Fruit fly (Drosophila melanogaster): ENCODE data around the gene CG4928.

The CG4928 gene

DNA sequence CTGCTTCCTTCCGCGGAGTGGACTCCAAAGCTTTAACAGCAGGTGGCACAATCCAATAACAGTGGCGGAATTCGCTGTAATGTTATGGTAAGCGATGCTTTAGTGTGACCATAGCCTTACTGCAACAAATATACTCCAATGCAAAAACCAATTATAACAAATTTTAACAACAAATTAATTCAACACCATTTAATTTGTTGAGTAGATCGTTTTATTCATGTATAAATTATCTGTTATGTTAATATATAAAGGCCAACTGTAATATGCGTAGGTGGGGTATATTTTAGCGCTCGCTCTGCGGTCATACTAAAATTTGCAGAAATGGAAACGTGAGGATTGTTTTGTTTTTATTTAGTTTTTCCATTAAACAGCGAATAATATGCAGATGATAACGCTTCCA lies 28.7 kb upstream of the CG4928 start, which contains the start of the genes Nprl2 and Polr3I (continued):
- no peak for TF ChIP-seq CG30403 (GFP tag; optimal IDR thresholded peaks at IDR 0.05)
- TF ChIP-seq pzg (GFP tag; optimal IDR thresholded peaks at IDR 0.05) = peak; percentile 49
- TF ChIP-seq CG9876 (GFP tag; optimal IDR thresholded peaks at IDR 0.05) = no peak
- TF ChIP-seq kay (GFP tag; optimal IDR thresholded peaks at IDR 0.05) = no peak
- no peak for TF ChIP-seq tap (tag; optimal IDR thresholded peaks at IDR 0.05)
- TF ChIP-seq CG17359 (tag; optimal IDR thresholded peaks at IDR 0.05) = no peak
- TF ChIP-seq ind (GFP tag; optimal IDR thresholded peaks at IDR 0.05) = no peak
- TF ChIP-seq usp (GFP tag; optimal IDR thresholded peaks at IDR 0.05) = no peak
- peak; percentile 47; the same call in 1 of the 4 replicates for TF ChIP-seq Dll (GFP tag; IDR thresholded peaks at IDR 0.05; ENCODE audit: partially characterized antibody)
- no peak for TF ChIP-seq zen2 (GFP tag; IDR thresholded peaks at IDR 0.05; ENCODE audit: partially characterized antibody)
- no peak for TF ChIP-seq pnt (GFP tag; optimal IDR thresholded peaks at IDR 0.05)
- TF ChIP-seq Hr51 (GFP tag; optimal IDR thresholded peaks at IDR 0.05) = no peak
- no peak for TF ChIP-seq CG11560 (tag; IDR thresholded peaks at IDR 0.05)
- TF ChIP-seq CG6813 (GFP tag; optimal IDR thresholded peaks at IDR 0.05) = no peak
- TF ChIP-seq NC2β (GFP tag; optimal IDR thresholded peaks at IDR 0.05) = no peak
- TF ChIP-seq CG6854 (GFP tag; optimal IDR thresholded peaks at IDR 0.05) = no peak
- TF ChIP-seq CG15269 (tag; optimal IDR thresholded peaks at IDR 0.05) = no peak
- TF ChIP-seq psq (GFP tag; optimal IDR thresholded peaks at IDR 0.05) = no peak
- TF ChIP-seq tio (GFP tag; optimal IDR thresholded peaks at IDR 0.05) = no peak
- peak; percentile 39 for TF ChIP-seq MBD-R2 (GFP tag; IDR thresholded peaks at IDR 0.05)
- TF ChIP-seq Dip2 (GFP tag; IDR thresholded peaks at IDR 0.05) = no peak
- no peak for TF ChIP-seq CG7963 (GFP tag; IDR thresholded peaks at IDR 0.05; ENCODE audit: partially characterized antibody)
- no peak for TF ChIP-seq Blimp-1 (GFP tag; optimal IDR thresholded peaks at IDR 0.05)
- no peak for TF ChIP-seq CrebB (tag; optimal IDR thresholded peaks at IDR 0.05)
- peak; percentile 28 for TF ChIP-seq CG1603 (tag; optimal IDR thresholded peaks at IDR 0.05)
- TF ChIP-seq dysf (GFP tag; IDR thresholded peaks at IDR 0.05) = no peak
- no peak for TF ChIP-seq NK7.1 (GFP tag; optimal IDR thresholded peaks at IDR 0.05)
- no peak for TF ChIP-seq HLH3B (GFP tag; IDR thresholded peaks at IDR 0.05)
- no peak for TF ChIP-seq CG12155 (GFP tag; optimal IDR thresholded peaks at IDR 0.05)
- no peak for TF ChIP-seq Optix (GFP tag; IDR thresholded peaks at IDR 0.05)
- no peak for TF ChIP-seq nau (GFP tag; optimal IDR thresholded peaks at IDR 0.05)
- TF ChIP-seq CG15011 (GFP tag; optimal IDR thresholded peaks at IDR 0.05) = no peak
- no peak for TF ChIP-seq Nf-YB (GFP tag; optimal IDR thresholded peaks at IDR 0.05)
- no peak for TF ChIP-seq CG30431 (GFP tag; optimal IDR thresholded peaks at IDR 0.05)
- no peak for TF ChIP-seq zfh1 (GFP tag; IDR thresholded peaks at IDR 0.05)
- no peak for TF ChIP-seq CG4328 (GFP tag; optimal IDR thresholded peaks at IDR 0.05)
- TF ChIP-seq BtbVII (GFP tag; optimal IDR thresholded peaks at IDR 0.05) = no peak
- TF ChIP-seq Usf (GFP tag; optimal IDR thresholded peaks at IDR 0.05) = no peak
- TF ChIP-seq btn (GFP tag; optimal IDR thresholded peaks at IDR 0.05) = no peak
- TF ChIP-seq CG10274 (GFP tag; optimal IDR thresholded peaks at IDR 0.05) = no peak
- no peak for TF ChIP-seq bab2 (GFP tag; optimal IDR thresholded peaks at IDR 0.05)
- TF ChIP-seq Hand (GFP tag; optimal IDR thresholded peaks at IDR 0.05) = no peak
- TF ChIP-seq CG6683 (GFP tag; optimal IDR thresholded peaks at IDR 0.05) = no peak
- no peak for TF ChIP-seq fd102C (GFP tag; optimal IDR thresholded peaks at IDR 0.05)
- TF ChIP-seq Adf1 (GFP tag; IDR thresholded peaks at IDR 0.05) = no peak
- TF ChIP-seq hkb (optimal IDR thresholded peaks at IDR 0.05) = no peak
- TF ChIP-seq hkb (GFP tag; IDR thresholded peaks at IDR 0.05) = no peak
- TF ChIP-seq ATbp (GFP tag; optimal IDR thresholded peaks at IDR 0.05) = no peak
- peak; percentile 48 for TF ChIP-seq MESR4 (GFP tag; optimal IDR thresholded peaks at IDR 0.05)
- no peak for TF ChIP-seq CG30020 (tag; optimal IDR thresholded peaks at IDR 0.05)
- TF ChIP-seq Poxn (GFP tag; IDR thresholded peaks at IDR 0.05) = no peak
- no peak for TF ChIP-seq ewg (GFP tag; optimal IDR thresholded peaks at IDR 0.05)
